Fruit fly (Drosophila melanogaster): ENCODE results near the gene CG32161.

DNA sequence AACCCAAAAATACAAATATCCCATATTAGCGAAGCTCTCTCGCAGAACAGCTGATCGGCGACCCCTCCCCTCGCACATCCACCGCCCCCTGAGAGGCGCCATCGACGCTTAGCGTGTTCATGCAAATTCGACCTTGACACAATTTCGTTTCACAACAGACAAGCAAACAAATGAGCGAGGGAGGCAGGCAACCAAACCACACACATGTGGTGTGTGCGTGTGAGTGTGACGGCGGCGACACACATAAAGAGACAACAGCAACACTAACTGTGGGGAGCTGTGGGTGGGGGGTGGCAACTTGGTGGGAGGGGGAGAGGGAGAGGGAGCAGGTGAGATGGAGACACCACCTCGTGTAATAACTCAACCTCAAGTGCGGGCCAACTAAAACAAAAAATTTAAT is 21.3 kb upstream of the CG32161 start:
- TF ChIP-seq psq (GFP tag; optimal IDR thresholded peaks at IDR 0.05) (no peak), Myc (optimal IDR thresholded peaks at IDR 0.05) (no peak), pan (optimal IDR thresholded peaks at IDR 0.05) (no peak), br (GFP tag; optimal IDR thresholded peaks at IDR 0.05) (no peak), OdsH (GFP tag; optimal IDR thresholded peaks at IDR 0.05) (no peak), Hnf4 (GFP tag; optimal IDR thresholded peaks at IDR 0.05) (no peak), N (GFP tag; optimal IDR thresholded peaks at IDR 0.05) (no peak), Vsx2 (GFP tag; optimal IDR thresholded peaks at IDR 0.05; ENCODE audit: partially characterized antibody) (no peak), jim (GFP tag; optimal IDR thresholded peaks at IDR 0.05) (no peak), rgr (GFP tag; optimal IDR thresholded peaks at IDR 0.05) (no peak), Hr83 (GFP tag; optimal IDR thresholded peaks at IDR 0.05; ENCODE audit: poor library complexity, severe bottlenecking) (no peak), fru (GFP tag; optimal IDR thresholded peaks at IDR 0.05) (no peak), Jra (GFP tag; optimal IDR thresholded peaks at IDR 0.05) (no peak)
